Worm (Caenorhabditis elegans): Measurements from ENCODE around the gene melo-3.

- peak; percentile 88 for TF ChIP-seq him-1 (tag; optimal IDR thresholded peaks at IDR 0.05)
- TF ChIP-seq dao-5 (tag; optimal IDR thresholded peaks at IDR 0.05), result no peak
Observed at ce11 chrV:15085335-15085800, 48.7 kb upstream of the melo-3 start, which contains the start of the genes ahsa-1 and C01G10.7.
